Fruit fly (Drosophila melanogaster): ENCODE measurements around the gene Fad2.

DNA sequence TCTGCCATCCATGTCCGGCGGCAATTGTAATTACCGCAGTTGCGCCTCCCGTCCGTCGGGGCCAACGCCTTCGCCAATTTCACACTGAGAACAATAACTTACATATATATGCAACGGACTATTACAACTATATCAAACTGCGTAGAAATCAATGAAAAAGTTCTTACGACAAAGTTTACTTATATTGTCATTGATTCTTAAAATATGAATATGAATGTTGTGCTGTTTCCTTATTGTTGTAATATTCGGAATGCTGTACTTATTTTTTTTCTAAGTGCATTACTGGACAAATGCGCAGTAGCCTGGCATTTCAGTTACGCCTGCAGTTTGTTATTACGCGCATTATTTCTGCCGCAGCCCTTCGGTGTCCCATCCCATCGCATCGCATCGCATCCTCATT is 45.9 kb upstream of the Fad2 start:
- TF ChIP-seq Clk (GFP tag; optimal IDR thresholded peaks at IDR 0.05) (no peak), bab1 (GFP tag; optimal IDR thresholded peaks at IDR 0.05) (no peak), cnc (optimal IDR thresholded peaks at IDR 0.05) (no peak), CG33017 (tag; optimal IDR thresholded peaks at IDR 0.05) (no peak), CG5204 (GFP tag; optimal IDR thresholded peaks at IDR 0.05) (no peak), Hr96 (GFP tag; optimal IDR thresholded peaks at IDR 0.05) (no peak), pad (GFP tag; optimal IDR thresholded peaks at IDR 0.05) (no peak), CG12768 (GFP tag; optimal IDR thresholded peaks at IDR 0.05) (no peak), cic (GFP tag; optimal IDR thresholded peaks at IDR 0.05) (no peak), CG11617 (GFP tag; optimal IDR thresholded peaks at IDR 0.05) (no peak)

Data from whole organism, adult.